Worm (Caenorhabditis elegans): Measurements from ENCODE around the gene F45D3.4.

The F45D3.4 gene

ce11 chrV:12596795-12597194 lies 43.8 kb upstream of the F45D3.4 start (continued):
- TF ChIP-seq gmeb-2 (tag; optimal IDR thresholded peaks at IDR 0.05) (peak; percentile 64), ceh-18 (tag; optimal IDR thresholded peaks at IDR 0.05) (peak; percentile 56), mec-3 (tag; optimal IDR thresholded peaks at IDR 0.05; ENCODE audit: borderline replicate concordance) (no peak), odd-2 (tag; optimal IDR thresholded peaks at IDR 0.05) (peak; percentile 37), sox-2 (GFP tag; IDR thresholded peaks at IDR 0.05) (no peak), ztf-16 (tag; optimal IDR thresholded peaks at IDR 0.05) (peak; percentile 65), tbx-2 (tag; optimal IDR thresholded peaks at IDR 0.05) (peak; percentile 55), elt-2 (tag; optimal IDR thresholded peaks at IDR 0.05) (peak; percentile 89), T23F11.4 (GFP tag; optimal IDR thresholded peaks at IDR 0.05) (no peak), hlh-8 (tag; optimal IDR thresholded peaks at IDR 0.05) (peak; percentile 31), pax-1 (tag; optimal IDR thresholded peaks at IDR 0.05) (no peak), dmd-4 (tag; optimal IDR thresholded peaks at IDR 0.05; ENCODE audit: borderline replicate concordance) (no peak), hlh-13 (GFP tag; optimal IDR thresholded peaks at IDR 0.05) (peak; percentile 58), unc-42 (tag; optimal IDR thresholded peaks at IDR 0.05) (no peak), F13H6.1 (tag; optimal IDR thresholded peaks at IDR 0.05) (peak; percentile 29), pqm-1 (tag; optimal IDR thresholded peaks at IDR 0.05) (no peak), unc-86 (tag; optimal IDR thresholded peaks at IDR 0.05) (peak; percentile 37), tbx-7 (tag; optimal IDR thresholded peaks at IDR 0.05) (peak; percentile 38), ceh-31 (tag; optimal IDR thresholded peaks at IDR 0.05) (peak; percentile 54), lin-11 (tag; optimal IDR thresholded peaks at IDR 0.05) (peak; percentile 54), nhr-232 (tag; optimal IDR thresholded peaks at IDR 0.05) (peak; percentile 51), C38D4.7 (GFP tag; optimal IDR thresholded peaks at IDR 0.05) (peak; percentile 35), pag-3 (tag; optimal IDR thresholded peaks at IDR 0.05; ENCODE audit: borderline replicate concordance) (no peak), ttx-3 (tag; optimal IDR thresholded peaks at IDR 0.05) (no peak), rnt-1 (tag; optimal IDR thresholded peaks at IDR 0.05) (peak; percentile 64), ets-4 (tag; optimal IDR thresholded peaks at IDR 0.05) (no peak), lim-6 (tag; optimal IDR thresholded peaks at IDR 0.05) (no peak), hlh-30 (tag; optimal IDR thresholded peaks at IDR 0.05; ENCODE audit: insufficient read depth) (no peak), ceh-48 (tag; optimal IDR thresholded peaks at IDR 0.05) (peak; percentile 66), pha-2 (tag; optimal IDR thresholded peaks at IDR 0.05) (peak; percentile 72), nhr-11 (tag; optimal IDR thresholded peaks at IDR 0.05) (no peak)

ce11 chrV:12596196-12596595 lies 43.2 kb upstream of the F45D3.4 start, which contains the start of gene mma-1:
Gene mma-1 (minus strand): TSS chrV:12596296.
- TF ChIP-seq ceh-9 (tag; optimal IDR thresholded peaks at IDR 0.05) (no peak), unc-55 (GFP tag; optimal IDR thresholded peaks at IDR 0.05) (no peak), ttx-3 (tag; optimal IDR thresholded peaks at IDR 0.05) (no peak), pha-2 (tag; optimal IDR thresholded peaks at IDR 0.05) (no peak), mec-3 (tag; optimal IDR thresholded peaks at IDR 0.05; ENCODE audit: borderline replicate concordance) (no peak), hlh-8 (tag; optimal IDR thresholded peaks at IDR 0.05) (no peak), ceh-24 (tag; optimal IDR thresholded peaks at IDR 0.05) (no peak), F13H6.1 (tag; optimal IDR thresholded peaks at IDR 0.05) (no peak), nhr-232 (tag; optimal IDR thresholded peaks at IDR 0.05) (no peak), odd-2 (tag; optimal IDR thresholded peaks at IDR 0.05) (no peak)

- TF ChIP-seq syd-9 (tag; optimal IDR thresholded peaks at IDR 0.05) (no peak), ceh-24 (tag; optimal IDR thresholded peaks at IDR 0.05) (no peak), gmeb-2 (tag; optimal IDR thresholded peaks at IDR 0.05) (no peak), tbx-2 (tag; optimal IDR thresholded peaks at IDR 0.05) (no peak), F13H6.1 (tag; optimal IDR thresholded peaks at IDR 0.05) (no peak), K09A11.1 (tag; optimal IDR thresholded peaks at IDR 0.05; ENCODE audit: insufficient read depth) (no peak), madf-2 (tag; optimal IDR thresholded peaks at IDR 0.05) (no peak), pros-1 (tag; optimal IDR thresholded peaks at IDR 0.05) (no peak), ceh-6 (GFP tag; optimal IDR thresholded peaks at IDR 0.05) (no peak), tbx-7 (tag; optimal IDR thresholded peaks at IDR 0.05) (no peak), che-1 (tag; optimal IDR thresholded peaks at IDR 0.05) (no peak), ceh-45 (GFP tag; IDR thresholded peaks at IDR 0.05) (no peak), lim-6 (tag; optimal IDR thresholded peaks at IDR 0.05) (no peak), elt-2 (tag; optimal IDR thresholded peaks at IDR 0.05) (no peak), ahr-1 (tag; optimal IDR thresholded peaks at IDR 0.05) (no peak), ceh-30 (tag; optimal IDR thresholded peaks at IDR 0.05) (no peak), hlh-13 (GFP tag; optimal IDR thresholded peaks at IDR 0.05) (no peak), nhr-232 (tag; optimal IDR thresholded peaks at IDR 0.05) (no peak), elt-4 (tag; optimal IDR thresholded peaks at IDR 0.05) (no peak), pha-4 (tag; optimal IDR thresholded peaks at IDR 0.05) (no peak)
Measured at ce11 chrV:12592379-12592778, 39.4 kb upstream of the F45D3.4 start, which contains the start of gene C14C10.2. Gene C14C10.2 (minus strand): TSS chrV:12592479.
